Fruit fly (Drosophila melanogaster) whole organism, embryonic: ENCODE results near the gene Mocs1.

ENCODE experiments used
- Bdp1 ChIP-seq: fragments of 200-800 bp; sonication (Bioruptor generic); optimal IDR thresholded peaks from 3 replicates; lab custom pipeline; 2016; ENCODE audit warnings: missing biosample characterization, missing genetic modification characterization
- CG1024 ChIP-seq: fragments of 200-800 bp; sonication (Bioruptor generic); IDR thresholded peaks from 2 replicates; pipeline ENCODE4 v1.3.6; 2022; ENCODE audit warnings: missing biosample characterization, missing genetic modification characterization
- CG11695 ChIP-seq: fragments of 200-800 bp; sonication (Bioruptor generic); IDR thresholded peaks from 3 replicates; pipeline ENCODE4 v1.3.6; 2022; ENCODE audit warnings: missing biosample characterization, missing genetic modification characterization
- CG12104 ChIP-seq: fragments of 200-800 bp; sonication (Bioruptor generic); optimal IDR thresholded peaks from 3 replicates; lab custom pipeline; 2016; ENCODE audit warnings: missing biosample characterization, missing genetic modification characterization
- CG13424 ChIP-seq: fragments of 200-800 bp; sonication (Bioruptor generic); optimal IDR thresholded peaks from 2 replicates; lab custom pipeline; 2019; ENCODE audit warnings: missing biosample characterization, mild to moderate bottlenecking, missing genetic modification characterization, moderate library complexity
- CG13894 ChIP-seq: fragments of 200-800 bp; sonication (Bioruptor generic); optimal IDR thresholded peaks from 3 replicates; lab custom pipeline; 2018; ENCODE audit warnings: missing biosample characterization, mild to moderate bottlenecking, missing genetic modification characterization, moderate library complexity
- CG14441 ChIP-seq: fragments of 200-800 bp; sonication (Bioruptor generic); IDR thresholded peaks from 2 replicates; pipeline ENCODE4 v1.3.6; 2022; ENCODE audit warnings: missing biosample characterization, missing genetic modification characterization
- CG14667 ChIP-seq: fragments of 200-800 bp; sonication (Bioruptor generic); IDR thresholded peaks from 2 replicates; pipeline ENCODE4 v1.3.6; 2022; ENCODE audit warnings: missing biosample characterization, missing genetic modification characterization
- CG17186 ChIP-seq: fragments of 200-800 bp; sonication (Bioruptor generic); optimal IDR thresholded peaks from 3 replicates; lab custom pipeline; 2017; ENCODE audit warnings: missing biosample characterization, missing genetic modification reagents, missing genetic modification characterization
- CG17829 ChIP-seq: fragments of 200-800 bp; optimal IDR thresholded peaks from 2 replicates; lab custom pipeline; 2019; ENCODE audit warnings: missing biosample characterization, mild to moderate bottlenecking, missing genetic modification characterization, moderate library complexity
- CG2116 ChIP-seq: fragments of 200-800 bp; sonication (Bioruptor generic); optimal IDR thresholded peaks from 3 replicates; lab custom pipeline; 2018; ENCODE audit warnings: missing biosample characterization, mild to moderate bottlenecking, missing genetic modification characterization
- CG2120 ChIP-seq: fragments of 200-800 bp; sonication (Bioruptor generic); optimal IDR thresholded peaks from 3 replicates; lab custom pipeline; 2016; ENCODE audit warnings: missing biosample characterization, missing genetic modification characterization
- CG2712 ChIP-seq: fragments of 200-800 bp; optimal IDR thresholded peaks from 3 replicates; lab custom pipeline; 2019; ENCODE audit warnings: missing biosample characterization, mild to moderate bottlenecking, missing genetic modification characterization, moderate library complexity
- CG33557 ChIP-seq: fragments of 200-800 bp; sonication (Bioruptor generic); optimal IDR thresholded peaks from 2 replicates; lab custom pipeline; 2019; ENCODE audit warnings: missing biosample characterization, mild to moderate bottlenecking, missing genetic modification characterization, moderate library complexity
- CG34376 ChIP-seq: fragments of 200-800 bp; sonication (Bioruptor generic); optimal IDR thresholded peaks from 2 replicates; lab custom pipeline; 2018; ENCODE audit warnings: missing biosample characterization, mild to moderate bottlenecking, missing genetic modification characterization
- CG4730 ChIP-seq: fragments of 200-800 bp; sonication (Bioruptor generic); IDR thresholded peaks from 2 replicates; pipeline ENCODE4 v1.3.6; 2022; ENCODE audit warnings: missing biosample characterization, missing genetic modification characterization
- CG6689 ChIP-seq: fragments of 200-800 bp; sonication (Bioruptor generic); IDR thresholded peaks from 2 replicates; pipeline ENCODE4 v1.3.6; 2022; ENCODE audit warnings: missing biosample characterization, missing genetic modification characterization
- CG7357 ChIP-seq: fragments of 200-800 bp; sonication (Bioruptor generic); IDR thresholded peaks from 3 replicates; pipeline ENCODE4 v1.3.6; 2022; ENCODE audit warnings: missing biosample characterization, missing genetic modification characterization
- CG8478 ChIP-seq: fragments of >200 bp; optimal IDR thresholded peaks from 2 replicates; lab custom pipeline; 2018
- CG8944 ChIP-seq: fragments of 200-800 bp; sonication (Bioruptor generic); optimal IDR thresholded peaks from 3 replicates; lab custom pipeline; 2016; ENCODE audit warnings: missing biosample characterization, missing genetic modification characterization
- CHES-1-like ChIP-seq: fragments of 200-800 bp; sonication (Bioruptor generic); optimal IDR thresholded peaks from 2 replicates; lab custom pipeline; 2016; ENCODE audit warnings: missing biosample characterization, missing genetic modification characterization
- CTCF ChIP-seq: fragments of 200-800 bp; sonication (Bioruptor generic); optimal IDR thresholded peaks from 2 replicates; lab custom pipeline; 2017; ENCODE audit warnings: missing biosample characterization, mild to moderate bottlenecking, missing genetic modification characterization, moderate library complexity
- Chrac-16 ChIP-seq: fragments of 200-800 bp; sonication (Bioruptor generic); optimal IDR thresholded peaks from 3 replicates; lab custom pipeline; 2016; ENCODE audit warnings: missing biosample characterization, missing genetic modification characterization
- D19B ChIP-seq: fragments of 200-800 bp; sonication (Bioruptor generic); optimal IDR thresholded peaks from 2 replicates; lab custom pipeline; 2017; ENCODE audit warnings: missing biosample characterization, mild to moderate bottlenecking, missing genetic modification characterization
- E2f1 ChIP-seq: fragments of 200-800 bp; sonication (Bioruptor generic); IDR thresholded peaks from 2 replicates; pipeline ENCODE4 v1.3.6; 2022; ENCODE audit warnings: missing biosample characterization, missing genetic modification characterization
- Ets97D ChIP-seq: fragments of 200-800 bp; sonication (Bioruptor generic); optimal IDR thresholded peaks from 3 replicates; lab custom pipeline; 2016; ENCODE audit warnings: missing biosample characterization, missing genetic modification characterization
- HmgZ ChIP-seq: fragments of 200-800 bp; sonication (Bioruptor generic); optimal IDR thresholded peaks from 2 replicates; lab custom pipeline; 2018; ENCODE audit warnings: missing biosample characterization, mild to moderate bottlenecking, missing genetic modification characterization
- Lhr ChIP-seq: fragments of 200-800 bp; sonication (Bioruptor generic); optimal IDR thresholded peaks from 3 replicates; lab custom pipeline; 2017; ENCODE audit warnings: mild to moderate bottlenecking, missing biosample characterization, missing genetic modification reagents, missing genetic modification characterization
- Mes4 ChIP-seq: fragments of 200-800 bp; sonication (Bioruptor generic); optimal IDR thresholded peaks from 2 replicates; lab custom pipeline; 2016; ENCODE audit warnings: missing biosample characterization, missing genetic modification characterization
- Pdp1 ChIP-seq, 2 experiments: fragments of 200-800 bp; sonication (Bioruptor generic); optimal IDR thresholded peaks; 3 replicates each; lab custom pipeline; 2016; ENCODE audit warnings: missing biosample characterization in 2 of 2, missing genetic modification characterization in 2 of 2, mild to moderate bottlenecking in 1 of 2, moderate library complexity in 1 of 2
- Ssrp ChIP-seq: fragments of 200-800 bp; sonication (Bioruptor generic); optimal IDR thresholded peaks from 2 replicates; lab custom pipeline; 2018; ENCODE audit warnings: missing biosample characterization, mild to moderate bottlenecking, missing genetic modification characterization, moderate library complexity
- YL-1 ChIP-seq: fragments of 200-800 bp; sonication (Bioruptor generic); optimal IDR thresholded peaks from 3 replicates; lab custom pipeline; 2017; ENCODE audit warnings: missing biosample characterization, mild to moderate bottlenecking, missing genetic modification characterization
- abd-A ChIP-seq: fragments of 200-800 bp; sonication (Bioruptor generic); optimal IDR thresholded peaks from 3 replicates; lab custom pipeline; 2019; ENCODE audit warnings: missing biosample characterization, mild to moderate bottlenecking, missing genetic modification characterization, moderate library complexity
- az2 ChIP-seq: fragments of 200-800 bp; sonication (Bioruptor generic); optimal IDR thresholded peaks from 3 replicates; lab custom pipeline; 2016; ENCODE audit warnings: missing biosample characterization, missing genetic modification characterization
- bbx ChIP-seq: fragments of 200-800 bp; sonication (Bioruptor generic); IDR thresholded peaks from 2 replicates; pipeline ENCODE4 v1.3.6; 2022; ENCODE audit warnings: missing biosample characterization, missing genetic modification characterization; ENCODE audit not compliant: partially characterized antibody
- ci ChIP-seq: fragments of 200-800 bp; sonication (Bioruptor generic); IDR thresholded peaks from 3 replicates; pipeline ENCODE4 v1.3.6; 2022; ENCODE audit warnings: missing biosample characterization, missing genetic modification characterization
- cwo ChIP-seq: fragments of 200-800 bp; sonication (Bioruptor generic); optimal IDR thresholded peaks from 3 replicates; lab custom pipeline; 2017; ENCODE audit warnings: missing biosample characterization, missing genetic modification characterization, mild to moderate bottlenecking, moderate library complexity, missing genetic modification reagents
- dmrt11E ChIP-seq: fragments of 200-800 bp; sonication (Bioruptor generic); optimal IDR thresholded peaks from 3 replicates; lab custom pipeline; 2018; ENCODE audit warnings: missing biosample characterization, mild to moderate bottlenecking, missing genetic modification characterization, moderate library complexity
- emc ChIP-seq: fragments of 200-800 bp; sonication (Bioruptor generic); optimal IDR thresholded peaks from 2 replicates; lab custom pipeline; 2016; ENCODE audit warnings: missing biosample characterization, missing genetic modification characterization
- gsb-n ChIP-seq: fragments of 200-800 bp; sonication (Bioruptor generic); optimal IDR thresholded peaks from 3 replicates; lab custom pipeline; 2018; ENCODE audit warnings: missing biosample characterization, mild to moderate bottlenecking, missing genetic modification characterization
- kni ChIP-seq: fragments of 200-800 bp; sonication (Bioruptor generic); optimal IDR thresholded peaks from 3 replicates; lab custom pipeline; 2017; ENCODE audit warnings: mild to moderate bottlenecking, missing biosample characterization, missing genetic modification reagents, missing genetic modification characterization
- lmd ChIP-seq: fragments of 200-800 bp; sonication (Bioruptor generic); IDR thresholded peaks from 2 replicates; pipeline ENCODE4 v1.3.6; 2022; ENCODE audit warnings: missing biosample characterization, missing genetic modification characterization
- lov ChIP-seq, 2 experiments: fragments of 200-800 bp in 1 of 2; fragments of >200 bp in 1 of 2; sonication (Bioruptor generic) in 1 of 2; IDR thresholded peaks in 1 of 2; optimal IDR thresholded peaks in 1 of 2; 2 replicates in 1 of 2; 3 replicates in 1 of 2; pipeline versions ENCODE4 v1.3.6 to Lab custom; 2017 to 2022; ENCODE audit warnings: missing biosample characterization in 1 of 2, missing genetic modification characterization in 1 of 2
- luna ChIP-seq: fragments of 200-800 bp; sonication (Bioruptor generic); optimal IDR thresholded peaks from 2 replicates; lab custom pipeline; 2016; ENCODE audit warnings: missing biosample characterization, missing genetic modification characterization
- mam ChIP-seq: fragments of 200-800 bp; sonication (Bioruptor generic); optimal IDR thresholded peaks from 3 replicates; lab custom pipeline; 2016; ENCODE audit warnings: missing biosample characterization, missing genetic modification characterization
- mirr ChIP-seq: fragments of 200-800 bp; sonication (Bioruptor generic); optimal IDR thresholded peaks from 3 replicates; lab custom pipeline; 2018; ENCODE audit warnings: missing biosample characterization, mild to moderate bottlenecking, missing genetic modification characterization
- oc ChIP-seq: fragments of 200-800 bp; sonication (Bioruptor generic); optimal IDR thresholded peaks from 2 replicates; lab custom pipeline; 2018; ENCODE audit warnings: missing biosample characterization, mild to moderate bottlenecking, missing genetic modification characterization, moderate library complexity
- rib ChIP-seq: fragments of 200-800 bp; sonication (Bioruptor generic); IDR thresholded peaks from 2 replicates; pipeline ENCODE4 v1.3.6; 2022; ENCODE audit warnings: missing biosample characterization, missing genetic modification characterization
- toy ChIP-seq: fragments of 200-800 bp; sonication (Bioruptor generic); IDR thresholded peaks from 2 replicates; pipeline ENCODE4 v1.3.6; 2022; ENCODE audit warnings: missing biosample characterization, missing genetic modification characterization
- usp ChIP-seq: fragments of >200 bp; optimal IDR thresholded peaks from 2 replicates; lab custom pipeline; 2017; ENCODE audit warnings: missing biosample characterization, missing genetic modification characterization
- vvl ChIP-seq: fragments of 200-800 bp; sonication (Bioruptor generic); IDR thresholded peaks from 2 replicates; pipeline ENCODE4 v1.3.6; 2022; ENCODE audit warnings: missing biosample characterization, missing genetic modification characterization
- zf30C ChIP-seq: fragments of 200-800 bp; sonication (Bioruptor generic); optimal IDR thresholded peaks from 3 replicates; lab custom pipeline; 2018; ENCODE audit warnings: missing biosample characterization, mild to moderate bottlenecking, missing genetic modification characterization

Mocs1 gene

dm6 chr3L:11120419-11120958 is 50.2 kb downstream of the Mocs1 start, which contains the start of the genes FoxK and mRpL2 (continued):
- TF ChIP-seq cwo (GFP tag; lab: Kevin White, UChicago) (peak; percentile 64), CG1024 (no peak), az2 (no peak), CG2116 (GFP tag; lab: Kevin White, UChicago) (peak; percentile 35), CG17186 (GFP tag; lab: Kevin White, UChicago) (peak; percentile 53), CG6689 (GFP tag; lab: Robert Waterston, UW) (no peak), CG7357 (GFP tag; lab: Robert Waterston, UW) (no peak), Lhr (no peak), CG33557 (no peak), ci (GFP tag; lab: Robert Waterston, UW) (peak; percentile 52), CG4730 (no peak), CHES-1-like (GFP tag; lab: Kevin White, UChicago) (peak; percentile 40), Ssrp (tag; lab: Kevin White, UChicago) (no peak), dmrt11E (no peak), CG11695 (GFP tag; lab: Robert Waterston, UW) (0 out of 3 replicates have a peak, but pooled peaks have one; percentile 21), CG13894 (no peak), mam (GFP tag; lab: Kevin White, UChicago) (peak; percentile 21), CTCF (GFP tag; lab: Kevin White, UChicago) (peak; percentile 44), lov (optimal IDR thresholded peaks at IDR 0.05; lab: Kevin White, UChicago) (peak; percentile 16), lov (GFP tag; IDR thresholded peaks at IDR 0.05; lab: Robert Waterston, UW) (no peak), E2f1 (no peak), oc (no peak), usp (GFP tag; lab: Kevin White, UChicago) (no peak), abd-A (no peak), Bdp1 (GFP tag; lab: Kevin White, UChicago) (no peak), vvl (GFP tag; lab: Robert Waterston, UW) (peak; percentile 56; the same call in 1 of the 2 replicates), kni (GFP tag; lab: Kevin White, UChicago) (no peak), CG14667 (no peak), bbx (GFP tag; lab: Robert Waterston, UW) (peak; percentile 56), CG8944 (no peak), Mes4 (GFP tag; lab: Kevin White, UChicago) (no peak), zf30C (peak; percentile 30), lmd (GFP tag; lab: Robert Waterston, UW) (no peak), CG12104 (GFP tag; lab: Kevin White, UChicago) (no peak), YL-1 (peak; percentile 72), HmgZ (tag; lab: Kevin White, UChicago) (peak; percentile 54), Ets97D (peak; percentile 55), toy (GFP tag; lab: Robert Waterston, UW) (no peak), CG8478 (lab: Kevin White, UChicago) (no peak), CG34376 (no peak), CG13424 (tag; lab: Kevin White, UChicago) (no peak), mirr (GFP tag; lab: Kevin White, UChicago) (no peak), rib (0 out of 2 replicates have a peak, but pooled peaks have one; percentile 10), Chrac-16 (GFP tag; lab: Kevin White, UChicago) (no peak), CG14441 (GFP tag; lab: Robert Waterston, UW) (no peak), Pdp1 (GFP tag; optimal IDR thresholded peaks at IDR 0.05; lab: Kevin White, UChicago) (peak in 1 of 2 experiments; percentile 72), CG2120 (GFP tag; lab: Kevin White, UChicago) (peak; percentile 40), emc (GFP tag; lab: Kevin White, UChicago) (no peak), CG2712 (peak; percentile 34), CG17829 (tag; lab: Kevin White, UChicago) (peak; percentile 25), gsb-n (no peak), D19B (GFP tag; lab: Kevin White, UChicago) (no peak), luna (GFP tag; lab: Kevin White, UChicago) (no peak)
